Worm (Caenorhabditis elegans) whole organism, young adult: ENCODE measurements around the gene nspd-7.

Experiments used
- C06A6.2 ChIP-seq: fragments of 200-800 bp; sonication (Bioruptor generic); conservative IDR thresholded peaks from 2 replicates; pipeline ENCODE4 v1.3.6; 2022; ENCODE audit warnings: missing genetic modification characterization, missing compliant biosample characterization
- D2030.7 ChIP-seq: fragments of 200-800 bp; sonication (Bioruptor generic); IDR thresholded peaks from 2 replicates; pipeline ENCODE4 v1.3.6; 2022; ENCODE audit warnings: missing genetic modification reagents, missing genetic modification characterization, missing compliant biosample characterization
- F23B12.7 ChIP-seq: sonication (generic microtip); optimal IDR thresholded peaks from 2 replicates; lab custom pipeline; 2017; ENCODE audit warnings: missing genetic modification characterization, mild to moderate bottlenecking, missing compliant biosample characterization, antibody characterized with exemption, moderate library complexity; ENCODE audit not compliant: insufficient read depth
- F57A8.1 ChIP-seq: fragments of 200-800 bp; sonication (Bioruptor generic); optimal IDR thresholded peaks from 2 replicates; lab custom pipeline; 2018; ENCODE audit warnings: mild to moderate bottlenecking, missing genetic modification characterization, moderate library complexity, missing compliant biosample characterization
- Y67H2A.10 ChIP-seq: fragments of 200-800 bp; sonication (Bioruptor generic); conservative IDR thresholded peaks from 2 replicates; pipeline ENCODE4 v1.3.6; 2022; ENCODE audit warnings: missing genetic modification reagents, missing genetic modification characterization, missing compliant biosample characterization
- gei-17 ChIP-seq: fragments of 200-800 bp; sonication (Bioruptor generic); optimal IDR thresholded peaks from 2 replicates; lab custom pipeline; 2018; ENCODE audit warnings: mild to moderate bottlenecking, missing genetic modification characterization, missing compliant biosample characterization
- lin-26 ChIP-seq: fragments of 200-800 bp; sonication (Bioruptor generic); IDR thresholded peaks from 2 replicates; pipeline ENCODE4 v1.3.6; 2022; ENCODE audit warnings: missing genetic modification reagents, missing genetic modification characterization, missing compliant biosample characterization
- nfya-1 ChIP-seq: sonication (generic microtip); optimal IDR thresholded peaks from 2 replicates; lab custom pipeline; 2017; ENCODE audit warnings: antibody characterized with exemption, missing compliant biosample characterization, missing genetic modification characterization, borderline replicate concordance; ENCODE audit not compliant: insufficient read depth
- pha-4 ChIP-seq: fragments of 150-350 bp; sonication (generic microtip); optimal IDR thresholded peaks from 2 replicates; lab custom pipeline; 2014; ENCODE audit warnings: missing biosample characterization, missing genetic modification reagents, missing genetic modification characterization
- unc-62 ChIP-seq: fragments of 150-350 bp; optimal IDR thresholded peaks from 2 replicates; lab custom pipeline; 2014; ENCODE audit warnings: missing biosample characterization, missing genetic modification reagents, missing genetic modification characterization

DNA sequence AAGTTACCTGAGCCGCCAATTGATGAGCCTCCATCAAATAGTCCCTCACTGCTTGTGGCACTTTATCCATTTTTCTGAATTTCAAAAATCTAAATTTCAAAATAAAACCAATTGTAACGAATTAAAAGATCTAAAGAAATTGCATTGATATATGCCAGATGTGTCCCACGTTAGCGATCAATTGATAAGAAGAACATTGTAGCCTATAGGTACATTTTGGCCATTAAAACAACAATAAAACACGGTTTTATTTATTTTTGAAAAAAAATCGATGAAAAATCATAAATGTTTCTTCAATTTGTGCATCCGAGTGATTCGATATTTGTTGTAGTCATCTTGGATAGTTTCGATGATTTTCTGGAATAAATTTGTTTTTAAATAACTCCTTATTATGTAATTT is 29.9 kb downstream of the nspd-7 start, which contains the start of gene ech-8:
- no peak for TF ChIP-seq F23B12.7 (tag; lab: Kevin White, UChicago)
- no peak for TF ChIP-seq unc-62
- no peak for TF ChIP-seq F57A8.1 (GFP tag; lab: Kevin White, UChicago)
- no peak for TF ChIP-seq gei-17 (GFP tag; lab: Kevin White, UChicago)
- TF ChIP-seq Y67H2A.10 (GFP tag; lab: Robert Waterston, UW) = no peak
- no peak for TF ChIP-seq pha-4
- no peak for TF ChIP-seq C06A6.2
- TF ChIP-seq D2030.7 (GFP tag; lab: Robert Waterston, UW) = no peak
- no peak for TF ChIP-seq lin-26 (GFP tag; lab: Robert Waterston, UW)
- TF ChIP-seq nfya-1 (tag; lab: Kevin White, UChicago) = no peak
